Worm (Caenorhabditis elegans): ENCODE measurements around the gene lron-3.

- TF ChIP-seq mep-1 (tag; optimal IDR thresholded peaks at IDR 0.05) (no peak), nhr-28 (tag; optimal IDR thresholded peaks at IDR 0.05) (no peak), elt-3 (tag; optimal IDR thresholded peaks at IDR 0.05) (no peak), lin-13 (tag; optimal IDR thresholded peaks at IDR 0.05) (no peak), unc-39 (tag; optimal IDR thresholded peaks at IDR 0.05) (no peak), ces-1 (GFP tag; optimal IDR thresholded peaks at IDR 0.05) (no peak), ztf-11 (tag; optimal IDR thresholded peaks at IDR 0.05) (no peak), snpc-4 (tag; optimal IDR thresholded peaks at IDR 0.05) (no peak)
These were observed 53.0 kb downstream of the lron-3 start, which contains the start of gene tbh-1 for ce11 chrX:15504795-15505194.

All from whole organism, mixed stage, embryonic.